Worm (Caenorhabditis elegans) whole organism, L3 larva: Measurements from ENCODE around the gene Y105C5B.11.

Experiments used
- R02D3.7 ChIP-seq: fragments of 150-350 bp; optimal IDR thresholded peaks from 2 replicates; lab custom pipeline; 2014; ENCODE audit warnings: missing biosample characterization, missing genetic modification characterization
- ama-1 ChIP-seq: fragments of 150-350 bp; optimal IDR thresholded peaks from 2 replicates; lab custom pipeline; 2018
- ceh-16 ChIP-seq: sonication (generic microtip); optimal IDR thresholded peaks from 2 replicates; lab custom pipeline; 2017; ENCODE audit warnings: missing biosample characterization, missing genetic modification characterization
- ceh-28 ChIP-seq: fragments of 150-350 bp; optimal IDR thresholded peaks from 2 replicates; lab custom pipeline; 2014; ENCODE audit warnings: missing biosample characterization, missing genetic modification reagents, missing genetic modification characterization
- ceh-82 ChIP-seq: fragments of 150-350 bp; optimal IDR thresholded peaks from 2 replicates; lab custom pipeline; 2014; ENCODE audit warnings: missing biosample characterization, missing genetic modification characterization
- ceh-9 ChIP-seq: sonication (generic microtip); optimal IDR thresholded peaks from 2 replicates; lab custom pipeline; 2018; ENCODE audit warnings: missing biosample characterization, missing genetic modification characterization
- egl-27 ChIP-seq: sonication (generic microtip); optimal IDR thresholded peaks from 4 replicates; lab custom pipeline; 2017; ENCODE audit warnings: missing biosample characterization, missing genetic modification reagents, missing genetic modification characterization
- egl-5 ChIP-seq: fragments of 150-350 bp; optimal IDR thresholded peaks from 2 replicates; lab custom pipeline; 2017; ENCODE audit warnings: missing biosample characterization, missing genetic modification reagents, missing genetic modification characterization, inconsistent platforms
- elt-2 ChIP-seq: sonication (generic microtip); optimal IDR thresholded peaks from 2 replicates; lab custom pipeline; 2016; ENCODE audit warnings: missing genetic modification reagents, mild to moderate bottlenecking, missing genetic modification characterization, missing compliant biosample characterization
- elt-3 ChIP-seq, 3 experiments: fragments of 150-350 bp in 1 of 3; sonication (generic microtip) in 2 of 3; optimal IDR thresholded peaks; 2 replicates in 2 of 3; 4 replicates in 1 of 3; lab custom pipeline; 2014 to 2017; ENCODE audit warnings: missing biosample characterization in 3 of 3, missing genetic modification characterization in 3 of 3
- eor-1 ChIP-seq, 2 experiments: fragments of 150-350 bp; optimal IDR thresholded peaks; 2 replicates each; lab custom pipeline; 2014 to 2018; ENCODE audit warnings: missing biosample characterization in 2 of 2, missing genetic modification characterization in 2 of 2
- hmg-11 ChIP-seq: sonication (generic microtip); optimal IDR thresholded peaks from 2 replicates; lab custom pipeline; 2016; ENCODE audit warnings: missing genetic modification characterization, missing compliant biosample characterization
- jun-1 ChIP-seq: fragments of 150-350 bp; optimal IDR thresholded peaks from 2 replicates; lab custom pipeline; 2014; ENCODE audit warnings: missing biosample characterization, missing genetic modification reagents, missing genetic modification characterization
- lin-15B ChIP-seq: fragments of 150-350 bp; optimal IDR thresholded peaks from 2 replicates; lab custom pipeline; 2014; ENCODE audit warnings: missing biosample characterization, missing genetic modification characterization
- lin-39 ChIP-seq: fragments of 150-350 bp; optimal IDR thresholded peaks from 2 replicates; lab custom pipeline; 2018; ENCODE audit warnings: missing biosample characterization, missing genetic modification reagents, missing genetic modification characterization
- lsy-12 ChIP-seq: sonication (generic microtip); optimal IDR thresholded peaks from 2 replicates; lab custom pipeline; 2016; ENCODE audit warnings: mild to moderate bottlenecking, missing genetic modification characterization, missing compliant biosample characterization
- nfya-1 ChIP-seq: sonication (generic microtip); optimal IDR thresholded peaks from 2 replicates; lab custom pipeline; 2017; ENCODE audit warnings: missing genetic modification characterization, mild to moderate bottlenecking, missing compliant biosample characterization, antibody characterized with exemption, moderate library complexity; ENCODE audit not compliant: insufficient read depth
- nhr-11 ChIP-seq: fragments of 150-350 bp; optimal IDR thresholded peaks from 2 replicates; lab custom pipeline; 2014; ENCODE audit warnings: missing biosample characterization, missing genetic modification characterization
- nhr-23 ChIP-seq: fragments of 150-350 bp; optimal IDR thresholded peaks from 2 replicates; lab custom pipeline; 2014; ENCODE audit warnings: missing biosample characterization, missing genetic modification reagents, missing genetic modification characterization
- nhr-237 ChIP-seq: fragments of 150-350 bp; optimal IDR thresholded peaks from 2 replicates; lab custom pipeline; 2014; ENCODE audit warnings: missing biosample characterization, missing genetic modification characterization
- nhr-25 ChIP-seq: sonication (generic microtip); optimal IDR thresholded peaks from 2 replicates; lab custom pipeline; 2017; ENCODE audit warnings: missing biosample characterization, missing genetic modification characterization
- nhr-28 ChIP-seq: fragments of 150-350 bp; optimal IDR thresholded peaks from 2 replicates; lab custom pipeline; 2014; ENCODE audit warnings: missing biosample characterization, missing genetic modification characterization
- nhr-43 ChIP-seq: sonication (generic microtip); optimal IDR thresholded peaks from 2 replicates; lab custom pipeline; 2016; ENCODE audit warnings: mild to moderate bottlenecking, missing genetic modification characterization, missing compliant biosample characterization; ENCODE audit not compliant: poor library complexity, severe bottlenecking
- nhr-77 ChIP-seq: fragments of 150-350 bp; optimal IDR thresholded peaks from 2 replicates; lab custom pipeline; 2014; ENCODE audit warnings: missing biosample characterization, missing genetic modification characterization
- pha-4 ChIP-seq: fragments of 150-350 bp; optimal IDR thresholded peaks from 2 replicates; lab custom pipeline; 2014; ENCODE audit warnings: missing biosample characterization, missing genetic modification reagents, missing genetic modification characterization
- pqm-1 ChIP-seq: fragments of 150-350 bp; optimal IDR thresholded peaks from 2 replicates; lab custom pipeline; 2017; ENCODE audit warnings: missing biosample characterization, missing genetic modification characterization, inconsistent platforms
- sea-2 ChIP-seq: fragments of 150-350 bp; sonication (generic microtip); optimal IDR thresholded peaks from 4 replicates; lab custom pipeline; 2014; ENCODE audit warnings: missing biosample characterization, missing genetic modification reagents, missing genetic modification characterization
- snpc-4 ChIP-seq: fragments of 150-350 bp; optimal IDR thresholded peaks from 2 replicates; lab custom pipeline; 2014; ENCODE audit warnings: missing biosample characterization, missing genetic modification characterization
- tbx-2 ChIP-seq: sonication (generic microtip); optimal IDR thresholded peaks from 2 replicates; lab custom pipeline; 2016; ENCODE audit warnings: mild to moderate bottlenecking, missing genetic modification characterization, missing compliant biosample characterization
- ztf-4 ChIP-seq: fragments of 150-350 bp; optimal IDR thresholded peaks from 2 replicates; lab custom pipeline; 2014; ENCODE audit warnings: missing biosample characterization, missing genetic modification characterization

The Y105C5B.11 gene

DNA sequence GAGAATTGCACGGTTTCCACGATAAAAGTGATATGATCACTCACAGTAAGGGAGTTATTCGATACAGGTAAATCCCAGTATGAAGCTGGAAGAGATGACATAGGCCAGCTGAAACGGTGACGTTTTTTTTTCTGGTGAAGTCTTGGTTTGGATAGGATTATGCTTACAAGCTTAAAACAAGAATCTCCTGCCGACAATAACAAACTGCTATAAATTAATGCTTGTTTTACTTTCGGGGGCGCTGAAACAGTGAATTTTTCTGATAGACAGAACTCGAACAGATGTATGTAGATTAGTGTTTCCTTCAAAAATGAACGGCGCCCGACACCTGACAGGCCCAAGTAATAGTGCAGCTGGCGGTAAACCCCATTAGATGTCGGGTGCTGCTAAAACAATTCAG is 7.5 kb downstream of the Y105C5B.11 start, which contains the start of gene srv-16:
Gene srv-16, minus strand, starts transcription at position 101 of the 400 bp plus-strand sequence.
- no peak for TF ChIP-seq sea-2 (GFP tag; lab: Kevin White, UChicago)

DNA sequence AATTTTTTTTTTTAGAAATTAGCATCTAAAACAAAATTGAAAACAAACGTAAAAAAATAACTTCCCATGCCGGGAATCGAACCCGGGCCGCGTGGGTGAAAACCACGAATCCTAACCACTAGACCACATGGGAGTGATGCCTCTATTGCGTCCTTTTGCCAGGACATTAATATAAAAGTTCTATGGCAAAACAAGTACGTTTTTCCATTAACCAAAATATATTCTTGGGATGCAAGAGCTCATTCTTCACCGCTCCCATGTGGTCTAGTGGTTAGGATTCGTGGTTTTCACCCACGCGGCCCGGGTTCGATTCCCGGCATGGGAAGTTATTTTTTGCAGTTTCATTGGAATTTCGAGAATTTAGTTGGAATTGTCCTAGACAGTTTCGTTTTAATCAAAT is 8.2 kb downstream of the Y105C5B.11 start:
- TF ChIP-seq elt-2 (tag; lab: Kevin White, UChicago) (peak; percentile 20), pqm-1 (tag; lab: Kevin White, UChicago) (peak; percentile 33)

DNA sequence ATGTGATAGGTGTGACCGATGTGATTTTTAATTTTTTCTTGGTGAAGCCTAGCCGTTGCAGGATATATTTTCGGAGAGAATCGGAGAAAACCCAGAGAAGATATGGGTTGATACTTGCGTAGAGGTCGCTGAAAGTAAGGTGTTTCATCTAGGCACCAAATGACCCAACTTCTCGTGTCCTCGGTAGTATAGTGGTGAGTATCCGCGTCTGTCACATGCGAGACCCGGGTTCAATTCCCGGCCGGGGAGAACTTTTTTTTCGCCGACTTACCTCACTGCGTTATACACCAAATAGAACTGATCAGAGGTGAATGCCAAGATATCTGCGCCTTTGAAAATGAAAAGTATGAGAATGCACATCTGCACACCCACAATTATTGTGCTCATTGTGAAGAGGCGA is 9.5 kb downstream of the Y105C5B.11 start:
- TF ChIP-seq snpc-4 (tag; lab: Kevin White, UChicago): peak; percentile 35
- no peak for TF ChIP-seq egl-5 (tag; lab: Kevin White, UChicago)
- peak; percentile 3 for TF ChIP-seq nhr-23
- no peak for TF ChIP-seq ceh-82 (tag; lab: Kevin White, UChicago)
- TF ChIP-seq elt-2 (tag; lab: Kevin White, UChicago): peak; percentile 24
- TF ChIP-seq nfya-1: peak; percentile 13
- no peak for TF ChIP-seq ama-1 (lab: Kevin White, UChicago)
- TF ChIP-seq nhr-25: peak; percentile 10
- TF ChIP-seq lin-39: peak; percentile 38
- peak; percentile 37 for TF ChIP-seq tbx-2 (tag; lab: Kevin White, UChicago)
- peak; percentile 11 for TF ChIP-seq hmg-11 (tag; lab: Kevin White, UChicago)

DNA sequence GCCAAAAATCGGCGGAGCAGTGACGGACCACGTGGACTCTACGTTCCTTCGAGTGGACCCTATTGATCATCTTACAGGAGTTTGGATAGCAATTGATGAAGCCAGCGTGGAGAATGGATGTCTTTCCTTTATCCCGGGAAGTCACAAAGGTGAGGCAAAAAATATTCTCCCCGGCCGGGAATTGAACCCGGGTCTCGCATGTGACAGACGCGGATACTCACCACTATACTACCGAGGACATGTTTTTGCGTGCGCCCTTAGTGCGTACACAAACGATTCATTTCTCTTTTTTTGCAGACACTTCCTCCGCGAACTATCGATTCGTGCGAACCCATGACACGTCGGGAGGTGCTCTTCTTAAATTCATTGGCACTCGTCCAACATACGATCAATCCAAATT is 10.1 kb downstream of the Y105C5B.11 start:
- TF ChIP-seq nfya-1: peak; percentile 11
- no peak for TF ChIP-seq nhr-77 (tag; lab: Kevin White, UChicago)
- no peak for TF ChIP-seq R02D3.7 (tag; lab: Kevin White, UChicago)
- no peak for TF ChIP-seq eor-1 (tag; optimal IDR thresholded peaks at IDR 0.05; lab: Kevin White, UChicago)
- no peak for TF ChIP-seq ceh-16 (tag; lab: Kevin White, UChicago)
- no peak for TF ChIP-seq nhr-28 (tag; lab: Kevin White, UChicago)
- TF ChIP-seq elt-3 (tag; optimal IDR thresholded peaks at IDR 0.05; lab: Kevin White, UChicago): no peak
- TF ChIP-seq hmg-11 (tag; lab: Kevin White, UChicago): peak; percentile 46
- TF ChIP-seq nhr-237 (tag; lab: Kevin White, UChicago): no peak
- TF ChIP-seq elt-2 (tag; lab: Kevin White, UChicago): peak; percentile 34
- no peak for TF ChIP-seq nhr-43 (tag; lab: Kevin White, UChicago)
- TF ChIP-seq ztf-4 (tag; lab: Kevin White, UChicago): no peak
- peak; percentile 52 for TF ChIP-seq snpc-4 (tag; lab: Kevin White, UChicago)
- TF ChIP-seq ceh-9 (tag; lab: Kevin White, UChicago): no peak
- no peak for TF ChIP-seq ceh-28 (tag; lab: Kevin White, UChicago)
- peak; percentile 2 for TF ChIP-seq pqm-1 (tag; lab: Kevin White, UChicago)
- TF ChIP-seq sea-2 (GFP tag; lab: Kevin White, UChicago): no peak
- no peak for TF ChIP-seq lin-39
- no peak for TF ChIP-seq tbx-2 (tag; lab: Kevin White, UChicago)
- TF ChIP-seq nhr-11: no peak
- TF ChIP-seq ceh-82 (tag; lab: Kevin White, UChicago): no peak
- TF ChIP-seq egl-27 (tag; lab: Kevin White, UChicago): no peak
- TF ChIP-seq egl-5 (tag; lab: Kevin White, UChicago): no peak

DNA sequence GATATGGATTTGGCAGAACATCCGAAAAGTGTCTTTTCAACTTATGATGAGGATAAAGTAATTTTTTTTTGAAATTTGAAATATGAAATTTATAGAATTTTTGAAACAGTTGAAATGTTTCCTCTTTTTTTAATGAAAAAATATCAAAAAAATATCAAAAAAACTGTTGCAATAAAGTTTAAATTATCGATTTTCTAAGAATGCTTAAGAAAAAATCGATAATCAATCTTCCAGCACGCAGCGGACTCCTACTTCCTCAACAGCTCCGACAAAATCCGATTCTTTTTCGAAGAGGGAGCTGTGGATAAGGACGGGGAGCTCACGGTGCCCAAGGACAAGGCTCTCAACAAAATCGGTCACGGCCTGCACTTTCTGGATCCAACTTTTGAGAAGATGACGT is 10.6 kb downstream of the Y105C5B.11 start:
- TF ChIP-seq ceh-28 (tag; lab: Kevin White, UChicago) (peak; percentile 80), elt-3 (tag; optimal IDR thresholded peaks at IDR 0.05; lab: Kevin White, UChicago) (no peak)

DNA sequence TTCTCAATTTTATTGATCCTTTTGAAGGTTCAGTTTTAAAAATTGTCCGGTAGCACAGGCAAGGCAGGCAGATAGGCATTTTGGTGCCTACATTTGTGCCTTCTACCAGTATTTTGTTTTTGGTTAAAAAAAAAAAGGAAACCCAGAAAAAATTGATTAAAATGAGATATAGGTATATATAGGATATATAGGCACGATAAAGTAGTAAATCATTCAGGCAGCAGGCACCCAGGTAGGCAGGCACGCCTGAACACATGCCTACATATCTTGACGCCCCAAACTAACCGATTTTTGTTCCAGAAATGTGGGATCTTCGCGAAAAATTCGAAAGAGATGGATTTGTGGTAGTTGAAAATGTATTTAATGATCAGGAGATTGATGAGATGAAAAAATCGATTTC is 11.0 kb downstream of the Y105C5B.11 start, which contains the start of gene Y105C5B.9:
Gene Y105C5B.9, plus strand, starts transcription at position 301 of the 400 bp plus-strand sequence.
- no peak for TF ChIP-seq lin-15B
- no peak for TF ChIP-seq eor-1 (tag; optimal IDR thresholded peaks at IDR 0.05; lab: Kevin White, UChicago)
- TF ChIP-seq elt-2 (tag; lab: Kevin White, UChicago): no peak
- no peak for TF ChIP-seq nhr-43 (tag; lab: Kevin White, UChicago)
- no peak for TF ChIP-seq nfya-1
- TF ChIP-seq jun-1 (tag; lab: Kevin White, UChicago): no peak
- TF ChIP-seq nhr-77 (tag; lab: Kevin White, UChicago): no peak
- TF ChIP-seq pha-4 (tag; lab: Kevin White, UChicago): no peak
- no peak for TF ChIP-seq lsy-12 (tag; lab: Kevin White, UChicago)
- TF ChIP-seq, all 47 proteins: peak for 0
